Worm (Caenorhabditis elegans): ENCODE data around the gene C44C11.6.

ce11 chrII:12348957-12349356 lies 4.3 kb downstream of the C44C11.6 start:
- TF ChIP-seq lim-6 (tag; optimal IDR thresholded peaks at IDR 0.05) (no peak), fkh-10 (GFP tag; optimal IDR thresholded peaks at IDR 0.05) (no peak), sox-4 (tag; optimal IDR thresholded peaks at IDR 0.05) (no peak), C38D4.7 (GFP tag; optimal IDR thresholded peaks at IDR 0.05) (no peak), rnt-1 (tag; optimal IDR thresholded peaks at IDR 0.05) (no peak), ama-1 (optimal IDR thresholded peaks at IDR 0.05) (no peak), lin-11 (tag; optimal IDR thresholded peaks at IDR 0.05) (no peak), pros-1 (tag; optimal IDR thresholded peaks at IDR 0.05) (no peak), sox-2 (GFP tag; IDR thresholded peaks at IDR 0.05) (no peak), unc-55 (GFP tag; optimal IDR thresholded peaks at IDR 0.05) (no peak), unc-3 (GFP tag; conservative IDR thresholded peaks at IDR 0.05) (no peak), unc-3 (tag; optimal IDR thresholded peaks at IDR 0.05) (no peak), tbx-2 (tag; optimal IDR thresholded peaks at IDR 0.05) (no peak), ceh-24 (tag; optimal IDR thresholded peaks at IDR 0.05) (no peak), ets-4 (tag; optimal IDR thresholded peaks at IDR 0.05) (no peak)

All from whole organism, late embryonic.